Fruit fly (Drosophila melanogaster) whole organism, embryonic: ENCODE results near the gene mRF1.
A peak's percentile ranks its signal among the peaks of the same experiment; 100 is the strongest.

Experiments
- Aef1 ChIP-seq: fragments of 200-800 bp; sonication (Bioruptor generic); IDR thresholded peaks from 3 replicates; pipeline ENCODE4 v1.3.6; 2022; ENCODE audit warnings: missing biosample characterization, missing genetic modification characterization
- B-H2 ChIP-seq: fragments of 200-800 bp; sonication (Bioruptor generic); optimal IDR thresholded peaks from 2 replicates; lab custom pipeline; 2018; ENCODE audit warnings: missing biosample characterization, mild to moderate bottlenecking, missing genetic modification characterization
- CG10543 ChIP-seq: fragments of 200-800 bp; sonication (Bioruptor generic); optimal IDR thresholded peaks from 3 replicates; lab custom pipeline; 2017; ENCODE audit warnings: missing biosample characterization, mild to moderate bottlenecking, missing genetic modification characterization, moderate library complexity
- CG14667 ChIP-seq: fragments of 200-800 bp; sonication (Bioruptor generic); IDR thresholded peaks from 2 replicates; pipeline ENCODE4 v1.3.6; 2022; ENCODE audit warnings: missing biosample characterization, missing genetic modification characterization
- CG14965 ChIP-seq: fragments of 200-800 bp; sonication (Bioruptor generic); optimal IDR thresholded peaks from 2 replicates; lab custom pipeline; 2016; ENCODE audit warnings: missing biosample characterization, missing genetic modification characterization, borderline replicate concordance
- CG16815 ChIP-seq: fragments of 200-800 bp; sonication (Bioruptor generic); optimal IDR thresholded peaks from 3 replicates; lab custom pipeline; 2017; ENCODE audit warnings: missing biosample characterization, mild to moderate bottlenecking, missing genetic modification characterization
- CG2129 ChIP-seq: fragments of 200-800 bp; sonication (Bioruptor generic); IDR thresholded peaks from 2 replicates; pipeline ENCODE4 v1.3.6; 2022; ENCODE audit warnings: missing biosample characterization, missing genetic modification characterization; ENCODE audit not compliant: partially characterized antibody
- CG30403 ChIP-seq: fragments of 200-800 bp; sonication (Bioruptor generic); optimal IDR thresholded peaks from 3 replicates; lab custom pipeline; 2016; ENCODE audit warnings: missing biosample characterization, missing genetic modification characterization
- CG32767 ChIP-seq: fragments of 200-800 bp; sonication (Bioruptor generic); IDR thresholded peaks from 2 replicates; pipeline ENCODE4 v1.3.6; 2022; ENCODE audit warnings: missing biosample characterization, missing genetic modification characterization
- CG4424 ChIP-seq: fragments of 200-800 bp; sonication (Bioruptor generic); optimal IDR thresholded peaks from 3 replicates; lab custom pipeline; 2016; ENCODE audit warnings: missing biosample characterization, missing genetic modification characterization
- CG5180 ChIP-seq: fragments of 200-800 bp; sonication (Bioruptor generic); optimal IDR thresholded peaks from 3 replicates; lab custom pipeline; 2017; ENCODE audit warnings: missing biosample characterization, missing genetic modification characterization, mild to moderate bottlenecking, moderate library complexity, missing genetic modification reagents
- CG6272 ChIP-seq: fragments of 200-800 bp; sonication (Bioruptor generic); IDR thresholded peaks from 2 replicates; pipeline ENCODE4 v1.3.6; 2022; ENCODE audit warnings: missing biosample characterization, missing genetic modification characterization
- CG8478 ChIP-seq: fragments of >200 bp; optimal IDR thresholded peaks from 2 replicates; lab custom pipeline; 2018
- CG9609 ChIP-seq: fragments of 200-800 bp; sonication (Bioruptor generic); optimal IDR thresholded peaks from 3 replicates; lab custom pipeline; 2016; ENCODE audit warnings: missing biosample characterization, missing genetic modification characterization
- CoRest ChIP-seq: fragments of 200-800 bp; sonication (Bioruptor generic); optimal IDR thresholded peaks from 3 replicates; lab custom pipeline; 2018; ENCODE audit warnings: missing biosample characterization, mild to moderate bottlenecking, missing genetic modification characterization, moderate library complexity
- Dll ChIP-seq: fragments of 200-800 bp; sonication (Bioruptor generic); IDR thresholded peaks from 4 replicates; pipeline ENCODE4 v1.3.6; 2022; ENCODE audit warnings: missing biosample characterization, missing genetic modification characterization; ENCODE audit not compliant: partially characterized antibody
- Ets97D ChIP-seq: fragments of 200-800 bp; sonication (Bioruptor generic); optimal IDR thresholded peaks from 3 replicates; lab custom pipeline; 2016; ENCODE audit warnings: missing biosample characterization, missing genetic modification characterization
- Fer3 ChIP-seq: fragments of 200-800 bp; sonication (Bioruptor generic); optimal IDR thresholded peaks from 2 replicates; lab custom pipeline; 2018; ENCODE audit warnings: missing biosample characterization, mild to moderate bottlenecking, missing genetic modification characterization, moderate library complexity
- Gug ChIP-seq: fragments of 200-800 bp; sonication (Bioruptor generic); IDR thresholded peaks from 4 replicates; pipeline ENCODE4 v1.3.6; 2022; ENCODE audit warnings: missing biosample characterization, missing genetic modification characterization
- Hr51 ChIP-seq, 2 experiments: fragments of 200-800 bp; sonication (Bioruptor generic); optimal IDR thresholded peaks; 2 replicates in 1 of 2; 3 replicates in 1 of 2; lab custom pipeline; 2016 to 2018; ENCODE audit warnings: missing biosample characterization in 2 of 2, missing genetic modification characterization in 2 of 2, mild to moderate bottlenecking in 1 of 2, moderate library complexity in 1 of 2
- Kr ChIP-seq: fragments of 200-800 bp; sonication (Bioruptor generic); optimal IDR thresholded peaks from 2 replicates; lab custom pipeline; 2017; ENCODE audit warnings: missing biosample characterization, mild to moderate bottlenecking, missing genetic modification characterization
- Lim3 ChIP-seq: fragments of 200-800 bp; sonication (Bioruptor generic); IDR thresholded peaks from 2 replicates; pipeline ENCODE4 v1.3.6; 2022; ENCODE audit warnings: missing biosample characterization, missing genetic modification characterization
- Lpt ChIP-seq: fragments of >200 bp; optimal IDR thresholded peaks from 2 replicates; lab custom pipeline; 2018; ENCODE audit warnings: missing biosample characterization, missing genetic modification characterization
- NK7.1 ChIP-seq: fragments of 200-800 bp; sonication (Bioruptor generic); optimal IDR thresholded peaks from 3 replicates; lab custom pipeline; 2016; ENCODE audit warnings: missing biosample characterization, missing genetic modification characterization
- Nf-YC ChIP-seq: fragments of 200-800 bp; optimal IDR thresholded peaks from 3 replicates; lab custom pipeline; 2019; ENCODE audit warnings: missing biosample characterization, mild to moderate bottlenecking, missing genetic modification characterization, moderate library complexity
- Optix ChIP-seq: fragments of 200-800 bp; sonication (Bioruptor generic); IDR thresholded peaks from 3 replicates; pipeline ENCODE4 v1.3.6; 2022; ENCODE audit warnings: missing biosample characterization, missing genetic modification characterization
- Poxn ChIP-seq: fragments of 200-800 bp; sonication (Bioruptor generic); IDR thresholded peaks from 2 replicates; pipeline ENCODE4 v1.3.6; 2022; ENCODE audit warnings: missing biosample characterization, missing genetic modification characterization
- Rx ChIP-seq: fragments of 200-800 bp; sonication (Bioruptor generic); IDR thresholded peaks from 2 replicates; pipeline ENCODE4 v1.3.6; 2022; ENCODE audit warnings: missing biosample characterization, missing genetic modification characterization
- Scr ChIP-seq: fragments of 200-800 bp; sonication (Bioruptor generic); IDR thresholded peaks from 2 replicates; pipeline ENCODE4 v1.3.6; 2022; ENCODE audit warnings: missing biosample characterization, missing genetic modification characterization; ENCODE audit not compliant: partially characterized antibody
- Sox100B ChIP-seq: fragments of 200-800 bp; sonication (Bioruptor generic); optimal IDR thresholded peaks from 3 replicates; lab custom pipeline; 2018; ENCODE audit warnings: missing biosample characterization, mild to moderate bottlenecking, missing genetic modification characterization
- Sry-δ ChIP-seq: fragments of 200-800 bp; sonication (Bioruptor generic); optimal IDR thresholded peaks from 2 replicates; lab custom pipeline; 2016; ENCODE audit warnings: missing biosample characterization, missing genetic modification characterization
- Trl ChIP-seq, 3 experiments: fragments of >200 bp in 2 of 3; fragments of 200-800 bp in 1 of 3; sonication (Bioruptor generic) in 1 of 3; optimal IDR thresholded peaks; 2 replicates in 1 of 3; 3 replicates in 2 of 3; lab custom pipeline; 2016 to 2017; ENCODE audit warnings: missing biosample characterization in 1 of 3, missing genetic modification characterization in 1 of 3
- aop ChIP-seq: fragments of 200-800 bp; sonication (Bioruptor generic); IDR thresholded peaks from 2 replicates; pipeline ENCODE4 v1.3.6; 2022; ENCODE audit warnings: missing biosample characterization, missing genetic modification characterization
- ap ChIP-seq: fragments of 200-800 bp; sonication (Bioruptor generic); IDR thresholded peaks from 2 replicates; pipeline ENCODE4 v1.3.6; 2022; ENCODE audit warnings: missing biosample characterization, missing genetic modification characterization
- bcd ChIP-seq: fragments of 200-800 bp; sonication (Bioruptor generic); optimal IDR thresholded peaks from 2 replicates; lab custom pipeline; 2017; ENCODE audit warnings: missing biosample characterization, mild to moderate bottlenecking, missing genetic modification characterization
- btn ChIP-seq: fragments of 200-800 bp; sonication (Bioruptor generic); optimal IDR thresholded peaks from 2 replicates; lab custom pipeline; 2016; ENCODE audit warnings: missing biosample characterization, missing genetic modification characterization
- cwo ChIP-seq: fragments of 200-800 bp; sonication (Bioruptor generic); optimal IDR thresholded peaks from 3 replicates; lab custom pipeline; 2017; ENCODE audit warnings: missing biosample characterization, missing genetic modification characterization, mild to moderate bottlenecking, moderate library complexity, missing genetic modification reagents
- dmrt11E ChIP-seq: fragments of 200-800 bp; sonication (Bioruptor generic); optimal IDR thresholded peaks from 3 replicates; lab custom pipeline; 2018; ENCODE audit warnings: missing biosample characterization, mild to moderate bottlenecking, missing genetic modification characterization, moderate library complexity
- fd102C ChIP-seq: fragments of 200-800 bp; sonication (Bioruptor generic); optimal IDR thresholded peaks from 2 replicates; lab custom pipeline; 2018; ENCODE audit warnings: missing biosample characterization, mild to moderate bottlenecking, missing genetic modification characterization, moderate library complexity
- fd3F ChIP-seq: fragments of 200-800 bp; sonication (Bioruptor generic); optimal IDR thresholded peaks from 2 replicates; lab custom pipeline; 2018; ENCODE audit warnings: missing biosample characterization, mild to moderate bottlenecking, missing genetic modification characterization, moderate library complexity
- knrl ChIP-seq: fragments of 200-800 bp; sonication (Bioruptor generic); IDR thresholded peaks from 3 replicates; pipeline ENCODE4 v1.3.6; 2022; ENCODE audit warnings: missing biosample characterization, missing genetic modification characterization; ENCODE audit not compliant: partially characterized antibody
- lola ChIP-seq, 3 experiments: fragments of >200 bp in 2 of 3; fragments of 200-800 bp in 1 of 3; sonication (Bioruptor generic) in 1 of 3; optimal IDR thresholded peaks; 2 replicates each; lab custom pipeline; 2017 to 2019; ENCODE audit warnings: missing biosample characterization in 3 of 3, missing genetic modification characterization in 3 of 3, mild to moderate bottlenecking in 1 of 3, moderate library complexity in 1 of 3
- mam ChIP-seq: fragments of 200-800 bp; sonication (Bioruptor generic); optimal IDR thresholded peaks from 3 replicates; lab custom pipeline; 2016; ENCODE audit warnings: missing biosample characterization, missing genetic modification characterization
- oc ChIP-seq: fragments of 200-800 bp; sonication (Bioruptor generic); optimal IDR thresholded peaks from 2 replicates; lab custom pipeline; 2018; ENCODE audit warnings: missing biosample characterization, mild to moderate bottlenecking, missing genetic modification characterization, moderate library complexity
- sisA ChIP-seq: fragments of 200-800 bp; sonication (Bioruptor generic); IDR thresholded peaks from 2 replicates; pipeline ENCODE4 v1.3.6; 2022; ENCODE audit warnings: missing biosample characterization, missing genetic modification characterization
- trh ChIP-seq: fragments of 200-800 bp; sonication (Bioruptor generic); optimal IDR thresholded peaks from 2 replicates; lab custom pipeline; 2016; ENCODE audit warnings: missing biosample characterization, missing genetic modification characterization
- usp ChIP-seq: fragments of >200 bp; optimal IDR thresholded peaks from 2 replicates; lab custom pipeline; 2017; ENCODE audit warnings: missing biosample characterization, missing genetic modification characterization

Gene mRF1

DNA sequence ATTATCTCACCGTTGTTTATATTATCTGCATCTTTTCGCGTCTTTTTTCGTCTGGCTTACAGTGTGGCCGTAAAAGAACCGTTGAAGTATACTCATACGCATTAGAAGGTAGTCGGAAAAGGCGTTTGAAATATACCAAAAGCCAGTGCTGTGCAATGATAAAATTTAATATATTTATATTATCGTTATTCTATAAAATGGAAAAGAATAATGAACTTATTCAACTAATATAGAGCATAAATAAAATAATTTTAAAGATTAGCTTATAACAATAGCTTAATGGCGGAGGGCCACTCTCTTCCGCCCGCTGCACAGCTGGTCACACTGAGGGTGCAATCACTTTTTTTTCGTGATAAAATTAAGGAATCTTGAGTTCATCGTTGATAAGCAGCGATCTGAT lies 27.9 kb upstream of the mRF1 start, which contains the start of the genes CG16974 and Edem2 (continued):
- TF ChIP-seq ap (GFP tag; lab: Robert Waterston, UW) (peak; percentile 63), aop (GFP tag; lab: Robert Waterston, UW) (no peak), Lpt (GFP tag; lab: Kevin White, UChicago) (no peak), lola (GFP tag; optimal IDR thresholded peaks at IDR 0.05; lab: Kevin White, UChicago) (peak in 1 of 3 experiments; percentile 66), Hr51 (GFP tag; optimal IDR thresholded peaks at IDR 0.05; lab: Kevin White, UChicago) (peak in 1 of 2 experiments; percentile 61), Optix (GFP tag; lab: Robert Waterston, UW) (peak; percentile 61; the same call in 1 of the 3 replicates), fd102C (GFP tag; lab: Kevin White, UChicago) (no peak), Aef1 (peak; percentile 70), cwo (no peak), trh (GFP tag; lab: Kevin White, UChicago) (peak; percentile 4), fd3F (GFP tag; lab: Kevin White, UChicago) (peak; percentile 30), NK7.1 (GFP tag; lab: Kevin White, UChicago) (no peak), Rx (GFP tag; lab: Robert Waterston, UW) (peak; percentile 49), Dll (no peak), Lim3 (no peak), oc (no peak), CG5180 (no peak), CG16815 (GFP tag; lab: Kevin White, UChicago) (peak; percentile 57), dmrt11E (peak; percentile 70), B-H2 (no peak), Gug (GFP tag; lab: Robert Waterston, UW) (peak; percentile 84), Fer3 (tag; lab: Kevin White, UChicago) (no peak), CG30403 (GFP tag; lab: Kevin White, UChicago) (peak; percentile 88), Nf-YC (tag; lab: Kevin White, UChicago) (peak; percentile 74), Sox100B (no peak), Kr (GFP tag; lab: Kevin White, UChicago) (no peak), CG32767 (GFP tag; lab: Robert Waterston, UW) (peak; percentile 71), CG4424 (no peak), Scr (peak; percentile 32), bcd (peak; percentile 70), CoRest (tag; lab: Kevin White, UChicago) (no peak), usp (GFP tag; lab: Kevin White, UChicago) (no peak), CG10543 (GFP tag; lab: Kevin White, UChicago) (no peak), CG14965 (no peak), Trl (optimal IDR thresholded peaks at IDR 0.05; lab: Kevin White, UChicago) (no peak), Trl (GFP tag; optimal IDR thresholded peaks at IDR 0.05; lab: Kevin White, UChicago) (no peak), CG2129 (GFP tag; lab: Robert Waterston, UW) (no peak), CG9609 (GFP tag; lab: Kevin White, UChicago) (no peak), Poxn (no peak), Ets97D (peak; percentile 56), mam (GFP tag; lab: Kevin White, UChicago) (peak; percentile 34), sisA (GFP tag; lab: Robert Waterston, UW) (peak; percentile 79), CG14667 (GFP tag; lab: Robert Waterston, UW) (peak; percentile 56), knrl (GFP tag; lab: Robert Waterston, UW) (peak; percentile 48), Sry-δ (GFP tag; lab: Kevin White, UChicago) (peak; percentile 3), CG6272 (GFP tag; lab: Robert Waterston, UW) (peak; percentile 67; the same call in 1 of the 2 replicates), CG8478 (no peak), btn (GFP tag; lab: Kevin White, UChicago) (no peak)
